Fruit fly (Drosophila melanogaster): ENCODE data around the gene CG16972.

- TF ChIP-seq CG15710 (tag; optimal IDR thresholded peaks at IDR 0.05), result no peak
- no peak for TF ChIP-seq EcR (GFP tag; optimal IDR thresholded peaks at IDR 0.05)
- no peak for TF ChIP-seq CG17806 (tag; optimal IDR thresholded peaks at IDR 0.05)
- TF ChIP-seq CG8301 (tag; optimal IDR thresholded peaks at IDR 0.05), result no peak
- no peak for TF ChIP-seq CG13204 (GFP tag; optimal IDR thresholded peaks at IDR 0.05)
- TF ChIP-seq D1 (tag; optimal IDR thresholded peaks at IDR 0.05), result no peak
- TF ChIP-seq CG32121 (GFP tag; IDR thresholded peaks at IDR 0.05), result no peak
- no peak for TF ChIP-seq CG12605 (GFP tag; IDR thresholded peaks at IDR 0.05)
- no peak for TF ChIP-seq gl (tag; optimal IDR thresholded peaks at IDR 0.05)
- TF ChIP-seq CG9948 (tag; optimal IDR thresholded peaks at IDR 0.05), result no peak
- no peak for TF ChIP-seq Ets98B (GFP tag; IDR thresholded peaks at IDR 0.05)
- no peak for TF ChIP-seq fd96Ca (GFP tag; IDR thresholded peaks at IDR 0.05)
Observed at dm6 chr2L:13176123-13176522, 27.0 kb downstream of the CG16972 start, which contains the start of gene CG43925.
